Fruit fly (Drosophila melanogaster): ENCODE data around the gene Rab14.

Gene Rab14

DNA sequence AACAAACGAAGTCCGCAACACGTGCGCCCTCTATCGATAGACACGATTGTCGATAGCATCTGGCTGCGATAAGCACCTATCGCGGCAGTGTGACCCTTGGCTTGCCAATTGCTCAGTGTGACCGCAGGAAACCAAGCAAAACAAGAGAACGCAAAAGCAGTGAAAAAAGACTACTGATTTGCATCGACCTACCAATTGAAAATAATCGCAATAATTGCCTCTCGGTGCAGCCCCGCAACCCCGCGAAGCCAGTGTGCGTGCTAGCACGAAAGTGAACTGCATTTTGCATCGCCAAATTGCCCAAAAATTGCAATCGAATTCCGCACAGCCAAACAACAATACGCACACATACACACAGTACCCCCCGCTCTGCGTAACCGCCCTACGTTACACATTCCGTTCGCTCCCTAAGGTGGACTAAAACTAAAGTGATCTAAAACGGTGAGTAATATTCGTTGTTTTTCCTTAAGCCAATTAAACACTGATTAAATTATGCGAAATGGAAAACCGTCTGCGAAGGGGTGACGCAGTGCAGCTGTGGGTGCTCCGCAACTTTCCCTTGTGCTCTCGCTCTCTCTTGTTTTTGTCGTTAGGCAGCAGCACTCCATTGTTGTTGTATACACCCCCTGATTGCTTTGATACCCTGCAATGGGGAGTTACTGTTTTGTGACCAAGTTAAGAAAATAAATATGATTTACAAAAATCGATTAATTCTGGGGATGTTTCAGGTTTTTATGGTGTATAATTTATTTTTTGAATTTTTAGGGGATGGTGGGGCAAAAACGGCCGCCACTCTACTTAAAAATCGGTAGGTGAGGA, at the start of gene Rab14:
TSS of gene Rab14 (plus strand) at position 113 of the 819 bp plus-strand sequence.
- peak; percentile 77 for TF ChIP-seq CG7045 (GFP tag; optimal IDR thresholded peaks at IDR 0.05)
- TF ChIP-seq ovo (GFP tag; optimal IDR thresholded peaks at IDR 0.05) = no peak
- TF ChIP-seq CG12768 (GFP tag; optimal IDR thresholded peaks at IDR 0.05) = peak; percentile 70
- peak; percentile 82 for TF ChIP-seq CG7101 (tag; optimal IDR thresholded peaks at IDR 0.05)
- TF ChIP-seq tj (GFP tag; optimal IDR thresholded peaks at IDR 0.05) = peak; percentile 40
- peak; percentile 49 for TF ChIP-seq Clk (GFP tag; optimal IDR thresholded peaks at IDR 0.05)
- TF ChIP-seq Mnt (GFP tag; optimal IDR thresholded peaks at IDR 0.05) = peak; percentile 100
- TF ChIP-seq cic (GFP tag; optimal IDR thresholded peaks at IDR 0.05) = peak; percentile 49
- peak; percentile 40 for TF ChIP-seq CG1620 (GFP tag; optimal IDR thresholded peaks at IDR 0.05)
- TF ChIP-seq kay (GFP tag; ENCODE audit: borderline replicate concordance) = peak; percentile 94
- peak; percentile 39 for TF ChIP-seq toe (GFP tag; optimal IDR thresholded peaks at IDR 0.05)
- TF ChIP-seq CG14711 (tag; optimal IDR thresholded peaks at IDR 0.05) = peak; percentile 59
- TF ChIP-seq cnc (optimal IDR thresholded peaks at IDR 0.05) = no peak
- TF ChIP-seq Crg-1 (GFP tag; optimal IDR thresholded peaks at IDR 0.05) = peak; percentile 33
- TF ChIP-seq CG33017 (tag; optimal IDR thresholded peaks at IDR 0.05) = peak; percentile 87
- TF ChIP-seq pad (GFP tag; optimal IDR thresholded peaks at IDR 0.05) = peak; percentile 56
- peak; percentile 76 for TF ChIP-seq CG5204 (GFP tag; optimal IDR thresholded peaks at IDR 0.05)
- peak; percentile 75 for TF ChIP-seq CG11617 (GFP tag; optimal IDR thresholded peaks at IDR 0.05)
- peak; percentile 46 for TF ChIP-seq bab1 (GFP tag; optimal IDR thresholded peaks at IDR 0.05)
- peak; percentile 58 for TF ChIP-seq Hr96 (GFP tag; optimal IDR thresholded peaks at IDR 0.05)

DNA sequence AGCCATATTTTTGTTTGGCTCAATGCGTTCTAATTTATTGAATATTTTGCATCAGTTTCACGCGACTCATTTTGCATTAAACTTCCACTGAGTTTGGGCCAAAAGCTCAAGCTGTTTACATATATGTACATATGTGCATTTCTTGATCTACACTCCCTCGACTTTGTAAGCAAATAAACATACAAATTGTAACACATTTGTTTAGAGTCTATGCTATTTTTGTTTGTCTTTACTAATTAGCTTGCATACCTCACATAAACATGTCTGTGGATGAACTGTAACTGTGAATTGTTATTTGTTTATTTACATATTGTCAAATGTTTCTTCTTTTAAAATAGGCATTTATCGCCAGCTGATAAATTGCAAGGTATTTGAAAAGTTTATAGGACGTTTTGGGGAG, 47.4 kb upstream of the Rab14 start:
- TF ChIP-seq CG11617 (GFP tag; optimal IDR thresholded peaks at IDR 0.05) = no peak
- TF ChIP-seq CG12768 (GFP tag; optimal IDR thresholded peaks at IDR 0.05) = no peak
- no peak for TF ChIP-seq bab1 (GFP tag; optimal IDR thresholded peaks at IDR 0.05)
- no peak for TF ChIP-seq Clk (GFP tag; optimal IDR thresholded peaks at IDR 0.05)
- TF ChIP-seq CG7045 (GFP tag; optimal IDR thresholded peaks at IDR 0.05) = no peak
- no peak for TF ChIP-seq toe (GFP tag; optimal IDR thresholded peaks at IDR 0.05)
- TF ChIP-seq Mnt (GFP tag; optimal IDR thresholded peaks at IDR 0.05) = no peak
- no peak for TF ChIP-seq CG5204 (GFP tag; optimal IDR thresholded peaks at IDR 0.05)
- TF ChIP-seq Crg-1 (GFP tag; optimal IDR thresholded peaks at IDR 0.05) = no peak
- TF ChIP-seq kay (GFP tag; ENCODE audit: borderline replicate concordance) = no peak
- TF ChIP-seq tj (GFP tag; optimal IDR thresholded peaks at IDR 0.05) = no peak
- no peak for TF ChIP-seq pad (GFP tag; optimal IDR thresholded peaks at IDR 0.05)
- no peak for TF ChIP-seq ovo (GFP tag; optimal IDR thresholded peaks at IDR 0.05)
- TF ChIP-seq CG33017 (tag; optimal IDR thresholded peaks at IDR 0.05) = no peak

dm6 chr2L:14308232-14308631, 46.7 kb upstream of the Rab14 start:
- TF ChIP-seq Crg-1 (GFP tag; optimal IDR thresholded peaks at IDR 0.05) = no peak
- no peak for TF ChIP-seq pad (GFP tag; optimal IDR thresholded peaks at IDR 0.05)

DNA sequence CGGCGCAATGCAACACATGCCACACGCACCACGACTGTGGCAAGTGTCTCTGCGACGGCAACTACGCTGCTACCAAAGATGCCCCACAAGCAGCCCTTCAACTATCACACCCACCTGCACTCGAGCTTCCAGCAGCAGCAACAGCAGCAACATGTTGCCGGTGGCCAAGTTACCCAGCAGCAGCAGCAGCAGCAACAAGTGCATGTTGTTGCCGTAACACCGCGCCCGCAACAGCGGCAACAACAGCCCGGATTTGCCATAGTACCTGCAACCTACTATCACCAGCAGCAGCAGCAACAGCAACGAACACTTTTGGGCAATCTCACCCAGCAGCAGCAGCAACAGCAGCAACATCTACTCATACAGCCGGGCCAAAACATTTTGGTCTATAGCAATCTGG, 46.3 kb upstream of the Rab14 start:
- no peak for TF ChIP-seq CG7045 (GFP tag; optimal IDR thresholded peaks at IDR 0.05)
- TF ChIP-seq ovo (GFP tag; optimal IDR thresholded peaks at IDR 0.05) = no peak
- TF ChIP-seq cic (GFP tag; optimal IDR thresholded peaks at IDR 0.05) = no peak
- TF ChIP-seq CG5204 (GFP tag; optimal IDR thresholded peaks at IDR 0.05) = no peak
- no peak for TF ChIP-seq CG33017 (tag; optimal IDR thresholded peaks at IDR 0.05)
- TF ChIP-seq cnc (optimal IDR thresholded peaks at IDR 0.05) = no peak
- TF ChIP-seq Hr96 (GFP tag; optimal IDR thresholded peaks at IDR 0.05) = no peak
- TF ChIP-seq bab1 (GFP tag; optimal IDR thresholded peaks at IDR 0.05) = no peak
- TF ChIP-seq CG11617 (GFP tag; optimal IDR thresholded peaks at IDR 0.05) = no peak
- TF ChIP-seq kay (GFP tag; ENCODE audit: borderline replicate concordance) = no peak
- TF ChIP-seq tj (GFP tag; optimal IDR thresholded peaks at IDR 0.05) = no peak
- no peak for TF ChIP-seq toe (GFP tag; optimal IDR thresholded peaks at IDR 0.05)
- no peak for TF ChIP-seq CG1620 (GFP tag; optimal IDR thresholded peaks at IDR 0.05)
- TF ChIP-seq CG12768 (GFP tag; optimal IDR thresholded peaks at IDR 0.05) = no peak
- TF ChIP-seq CG14711 (tag; optimal IDR thresholded peaks at IDR 0.05) = no peak
- TF ChIP-seq Crg-1 (GFP tag; optimal IDR thresholded peaks at IDR 0.05) = no peak
- no peak for TF ChIP-seq Mnt (GFP tag; optimal IDR thresholded peaks at IDR 0.05)

DNA sequence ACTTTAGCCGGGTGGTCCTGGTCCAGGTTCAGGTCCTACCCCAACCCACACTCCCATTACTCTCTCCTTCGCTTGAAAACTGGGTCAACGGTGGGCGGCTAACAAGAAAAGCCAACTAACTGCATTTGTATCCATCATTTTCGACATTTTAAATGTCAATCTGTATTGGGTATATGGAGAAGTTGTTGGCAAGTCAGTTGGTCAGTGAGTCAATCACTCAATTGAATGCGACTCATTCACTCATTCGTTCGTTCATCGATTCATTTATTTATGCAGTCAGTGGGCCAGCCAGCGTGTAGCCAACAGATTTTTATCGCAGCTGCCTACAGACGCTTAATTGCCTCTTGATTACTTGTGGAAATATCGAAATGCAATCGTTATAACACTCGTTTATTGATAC, 38.2 kb upstream of the Rab14 start:
- TF ChIP-seq tj (GFP tag; optimal IDR thresholded peaks at IDR 0.05) = no peak
- TF ChIP-seq Clk (GFP tag; optimal IDR thresholded peaks at IDR 0.05) = no peak
- no peak for TF ChIP-seq cic (GFP tag; optimal IDR thresholded peaks at IDR 0.05)
- no peak for TF ChIP-seq CG14711 (tag; optimal IDR thresholded peaks at IDR 0.05)
- TF ChIP-seq Mnt (GFP tag; optimal IDR thresholded peaks at IDR 0.05) = no peak
- TF ChIP-seq CG7101 (tag; optimal IDR thresholded peaks at IDR 0.05) = no peak
- TF ChIP-seq ovo (GFP tag; optimal IDR thresholded peaks at IDR 0.05) = no peak
- TF ChIP-seq CG5204 (GFP tag; optimal IDR thresholded peaks at IDR 0.05) = no peak
- TF ChIP-seq CG11617 (GFP tag; optimal IDR thresholded peaks at IDR 0.05) = no peak
- no peak for TF ChIP-seq pad (GFP tag; optimal IDR thresholded peaks at IDR 0.05)
- no peak for TF ChIP-seq CG33017 (tag; optimal IDR thresholded peaks at IDR 0.05)
- no peak for TF ChIP-seq CG1620 (GFP tag; optimal IDR thresholded peaks at IDR 0.05)
- TF ChIP-seq cnc (optimal IDR thresholded peaks at IDR 0.05) = no peak
- no peak for TF ChIP-seq Crg-1 (GFP tag; optimal IDR thresholded peaks at IDR 0.05)
- no peak for TF ChIP-seq kay (GFP tag; ENCODE audit: borderline replicate concordance)
- TF ChIP-seq CG7045 (GFP tag; optimal IDR thresholded peaks at IDR 0.05) = no peak
- TF ChIP-seq Hr96 (GFP tag; optimal IDR thresholded peaks at IDR 0.05) = no peak
- no peak for TF ChIP-seq toe (GFP tag; optimal IDR thresholded peaks at IDR 0.05)
- TF ChIP-seq bab1 (GFP tag; optimal IDR thresholded peaks at IDR 0.05) = no peak
- TF ChIP-seq CG12768 (GFP tag; optimal IDR thresholded peaks at IDR 0.05) = no peak

DNA sequence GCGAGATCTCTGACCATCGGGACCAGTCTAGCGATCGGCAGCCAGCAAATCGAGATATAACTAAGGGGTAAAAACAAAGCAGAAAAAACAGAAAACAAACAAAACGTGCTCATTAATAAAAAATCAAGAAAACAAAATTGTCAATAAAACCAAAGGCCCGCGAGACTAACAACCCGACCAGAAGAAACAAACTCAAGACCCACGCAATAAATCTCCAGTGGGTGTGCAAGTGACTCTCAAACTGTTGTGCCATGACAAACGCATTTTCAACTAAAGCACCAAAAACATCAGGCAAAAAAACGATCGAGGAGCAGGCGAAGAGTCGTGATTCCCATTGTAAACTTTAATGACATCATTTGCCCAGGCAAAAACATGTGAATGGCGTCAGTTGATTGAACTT, 37.0 kb upstream of the Rab14 start:
- no peak for TF ChIP-seq pad (GFP tag; optimal IDR thresholded peaks at IDR 0.05)
- no peak for TF ChIP-seq CG33017 (tag; optimal IDR thresholded peaks at IDR 0.05)
- no peak for TF ChIP-seq CG1620 (GFP tag; optimal IDR thresholded peaks at IDR 0.05)
- TF ChIP-seq cic (GFP tag; optimal IDR thresholded peaks at IDR 0.05) = no peak
- TF ChIP-seq CG7045 (GFP tag; optimal IDR thresholded peaks at IDR 0.05) = no peak
- TF ChIP-seq CG5204 (GFP tag; optimal IDR thresholded peaks at IDR 0.05) = no peak
- TF ChIP-seq tj (GFP tag; optimal IDR thresholded peaks at IDR 0.05) = no peak

Data from whole organism, adult.